Fruit fly (Drosophila melanogaster) whole organism, pupa: Measurements from ENCODE around the gene CG31296.
A peak's percentile ranks its signal among the peaks of the same experiment; 100 is the strongest.

Source experiments
- CG10348 ChIP-seq: fragments of 200-800 bp; sonication (Bioruptor generic); IDR thresholded peaks from 2 replicates; pipeline ENCODE4 v1.3.6; 2022; ENCODE audit warnings: missing biosample characterization, missing genetic modification characterization
- CG12605 ChIP-seq: fragments of 200-800 bp; sonication (Bioruptor generic); IDR thresholded peaks from 2 replicates; pipeline ENCODE4 v1.3.6; 2022; ENCODE audit warnings: missing biosample characterization, missing genetic modification characterization
- CG13204 ChIP-seq: fragments of 200-800 bp; sonication (Bioruptor generic); optimal IDR thresholded peaks from 2 replicates; lab custom pipeline; 2018; ENCODE audit warnings: missing biosample characterization, mild to moderate bottlenecking, missing genetic modification characterization, moderate library complexity
- CG14655 ChIP-seq: fragments of 200-800 bp; sonication (Bioruptor generic); optimal IDR thresholded peaks from 3 replicates; lab custom pipeline; 2017; ENCODE audit warnings: mild to moderate bottlenecking, missing biosample characterization, missing genetic modification reagents, missing genetic modification characterization
- CG15710 ChIP-seq: fragments of 200-800 bp; sonication (Bioruptor generic); optimal IDR thresholded peaks from 2 replicates; lab custom pipeline; 2018; ENCODE audit warnings: missing biosample characterization, mild to moderate bottlenecking, missing genetic modification characterization, moderate library complexity
- CG17806 ChIP-seq: fragments of 200-800 bp; sonication (Bioruptor generic); optimal IDR thresholded peaks from 2 replicates; lab custom pipeline; 2018; ENCODE audit warnings: missing biosample characterization, mild to moderate bottlenecking, missing genetic modification characterization, moderate library complexity
- CG32121 ChIP-seq: fragments of 200-800 bp; sonication (Bioruptor generic); IDR thresholded peaks from 2 replicates; pipeline ENCODE4 v1.3.6; 2022; ENCODE audit warnings: missing biosample characterization, missing genetic modification characterization
- CG34367 ChIP-seq: fragments of 200-800 bp; sonication (Bioruptor generic); optimal IDR thresholded peaks from 2 replicates; lab custom pipeline; 2018; ENCODE audit warnings: missing biosample characterization, mild to moderate bottlenecking, missing genetic modification characterization
- CG4496 ChIP-seq: fragments of 200-800 bp; sonication (Bioruptor generic); IDR thresholded peaks from 3 replicates; pipeline ENCODE4 v1.3.6; 2022; ENCODE audit warnings: missing biosample characterization, missing genetic modification characterization
- CG8159 ChIP-seq: fragments of 200-800 bp; sonication (Bioruptor generic); optimal IDR thresholded peaks from 3 replicates; lab custom pipeline; 2018; ENCODE audit warnings: missing biosample characterization, mild to moderate bottlenecking, missing genetic modification characterization, moderate library complexity
- CG8301 ChIP-seq: fragments of 200-800 bp; sonication (Bioruptor generic); optimal IDR thresholded peaks from 2 replicates; lab custom pipeline; 2018; ENCODE audit warnings: missing biosample characterization, mild to moderate bottlenecking, missing genetic modification characterization
- CG9948 ChIP-seq: fragments of 200-800 bp; sonication (Bioruptor generic); optimal IDR thresholded peaks from 2 replicates; lab custom pipeline; 2018; ENCODE audit warnings: missing biosample characterization, mild to moderate bottlenecking, missing genetic modification characterization, moderate library complexity
- D1 ChIP-seq: fragments of 200-800 bp; sonication (Bioruptor generic); optimal IDR thresholded peaks from 2 replicates; lab custom pipeline; 2018; ENCODE audit warnings: missing biosample characterization, mild to moderate bottlenecking, missing genetic modification characterization, moderate library complexity
- EcR ChIP-seq: fragments of 200-800 bp; sonication (Bioruptor generic); optimal IDR thresholded peaks from 3 replicates; lab custom pipeline; 2019; ENCODE audit warnings: missing biosample characterization, missing genetic modification characterization, mild to moderate bottlenecking, moderate library complexity, missing genetic modification reagents
- Ets98B ChIP-seq: fragments of 200-800 bp; sonication (Bioruptor generic); IDR thresholded peaks from 2 replicates; pipeline ENCODE4 v1.3.6; 2022; ENCODE audit warnings: missing biosample characterization, missing genetic modification characterization
- Pif1A ChIP-seq: fragments of 200-800 bp; sonication (Bioruptor generic); optimal IDR thresholded peaks from 3 replicates; lab custom pipeline; 2016; ENCODE audit warnings: missing biosample characterization, missing genetic modification characterization
- Pif1B ChIP-seq: fragments of 200-800 bp; sonication (Bioruptor generic); optimal IDR thresholded peaks from 3 replicates; lab custom pipeline; 2016; ENCODE audit warnings: missing biosample characterization, missing genetic modification characterization
- Snoo ChIP-seq: fragments of 200-800 bp; sonication (Bioruptor generic); optimal IDR thresholded peaks from 3 replicates; lab custom pipeline; 2017; ENCODE audit warnings: missing biosample characterization, mild to moderate bottlenecking, missing genetic modification characterization, inconsistent platforms
- fd96Ca ChIP-seq: fragments of 200-800 bp; sonication (Bioruptor generic); IDR thresholded peaks from 3 replicates; pipeline ENCODE4 v1.3.6; 2022; ENCODE audit warnings: missing biosample characterization, missing genetic modification characterization
- gl ChIP-seq: fragments of 200-800 bp; sonication (Bioruptor generic); optimal IDR thresholded peaks from 2 replicates; lab custom pipeline; 2018; ENCODE audit warnings: missing biosample characterization, mild to moderate bottlenecking, missing genetic modification characterization
- rn ChIP-seq: fragments of 200-800 bp; sonication (Bioruptor generic); IDR thresholded peaks from 2 replicates; pipeline ENCODE4 v1.3.6; 2022; ENCODE audit warnings: missing biosample characterization, missing genetic modification characterization

Gene CG31296

dm6 chr3R:15566340-15566739, 35.1 kb upstream of the CG31296 start:
- TF ChIP-seq CG32121 (peak; percentile 67; the same call in 1 of the 2 replicates), CG12605 (GFP tag; lab: Robert Waterston, UW) (peak; percentile 41; the same call in 1 of the 2 replicates), CG15710 (peak; percentile 22), CG8301 (tag; lab: Kevin White, UChicago) (peak; percentile 76), CG17806 (tag; lab: Kevin White, UChicago) (peak; percentile 33), CG10348 (0 out of 2 replicates have a peak, but pooled peaks have one; percentile 28), D1 (tag; lab: Kevin White, UChicago) (no peak), Pif1B (GFP tag; lab: Kevin White, UChicago) (peak; percentile 48), Pif1A (GFP tag; lab: Kevin White, UChicago) (peak; percentile 54), CG13204 (GFP tag; lab: Kevin White, UChicago) (no peak), CG34367 (tag; lab: Kevin White, UChicago) (peak; percentile 6), CG9948 (tag; lab: Kevin White, UChicago) (peak; percentile 50), rn (GFP tag; lab: Robert Waterston, UW) (peak; percentile 47; the same call in 1 of the 2 replicates), fd96Ca (GFP tag; lab: Robert Waterston, UW) (peak; percentile 79), CG14655 (GFP tag; lab: Kevin White, UChicago) (peak; percentile 81), gl (tag; lab: Kevin White, UChicago) (no peak), CG4496 (GFP tag; lab: Robert Waterston, UW) (no peak), CG8159 (tag; lab: Kevin White, UChicago) (peak; percentile 25), Snoo (tag; lab: Kevin White, UChicago) (peak; percentile 31), EcR (no peak), Ets98B (peak; percentile 61; the same call in 1 of the 2 replicates)

- no peak for TF ChIP-seq fd96Ca (GFP tag; lab: Robert Waterston, UW)
- no peak for TF ChIP-seq CG4496 (GFP tag; lab: Robert Waterston, UW)
- no peak for TF ChIP-seq CG15710
- no peak for TF ChIP-seq gl (tag; lab: Kevin White, UChicago)
- TF ChIP-seq rn (GFP tag; lab: Robert Waterston, UW) = no peak
- TF ChIP-seq Pif1B (GFP tag; lab: Kevin White, UChicago) = no peak
- no peak for TF ChIP-seq CG17806 (tag; lab: Kevin White, UChicago)
- TF ChIP-seq CG14655 (GFP tag; lab: Kevin White, UChicago) = no peak
- TF ChIP-seq CG32121 = no peak
These were observed 26.0 kb upstream of the CG31296 start for dm6 chr3R:15557308-15557707.

- peak; percentile 63 for TF ChIP-seq gl (tag; lab: Kevin White, UChicago)
- peak; percentile 46 for TF ChIP-seq CG8301 (tag; lab: Kevin White, UChicago)
- peak; percentile 69 for TF ChIP-seq Pif1A (GFP tag; lab: Kevin White, UChicago)
- TF ChIP-seq CG9948 (tag; lab: Kevin White, UChicago) = peak; percentile 80
- 0 out of 3 replicates have a peak, but pooled peaks have one; percentile 22 for TF ChIP-seq CG4496 (GFP tag; lab: Robert Waterston, UW)
- TF ChIP-seq D1 (tag; lab: Kevin White, UChicago) = peak; percentile 41
- TF ChIP-seq CG32121 = no peak
- no peak for TF ChIP-seq CG12605 (GFP tag; lab: Robert Waterston, UW)
- no peak for TF ChIP-seq rn (GFP tag; lab: Robert Waterston, UW)
- peak; percentile 87 for TF ChIP-seq CG15710
- peak; percentile 65 for TF ChIP-seq Pif1B (GFP tag; lab: Kevin White, UChicago)
- peak; percentile 71 for TF ChIP-seq CG34367 (tag; lab: Kevin White, UChicago)
- TF ChIP-seq CG14655 (GFP tag; lab: Kevin White, UChicago) = peak; percentile 59
- no peak for TF ChIP-seq CG10348
- TF ChIP-seq CG13204 (GFP tag; lab: Kevin White, UChicago) = peak; percentile 41
- peak; percentile 91 for TF ChIP-seq CG8159 (tag; lab: Kevin White, UChicago)
- TF ChIP-seq CG17806 (tag; lab: Kevin White, UChicago) = peak; percentile 82
- TF ChIP-seq, all 21 proteins: peak for 13
These were observed 25.3 kb upstream of the CG31296 start for dm6 chr3R:15556524-15556923.

- TF ChIP-seq CG9948 (tag; lab: Kevin White, UChicago) = peak; percentile 34
- peak; percentile 49 for TF ChIP-seq CG15710
- TF ChIP-seq Snoo (tag; lab: Kevin White, UChicago) = peak; percentile 4
- TF ChIP-seq CG8301 (tag; lab: Kevin White, UChicago) = no peak
- TF ChIP-seq CG32121 = no peak
- no peak for TF ChIP-seq Ets98B
- no peak for TF ChIP-seq CG4496 (GFP tag; lab: Robert Waterston, UW)
- peak; percentile 26 for TF ChIP-seq CG17806 (tag; lab: Kevin White, UChicago)
- TF ChIP-seq CG14655 (GFP tag; lab: Kevin White, UChicago) = no peak
- TF ChIP-seq Pif1A (GFP tag; lab: Kevin White, UChicago) = no peak
- peak; percentile 52 for TF ChIP-seq CG8159 (tag; lab: Kevin White, UChicago)
- no peak for TF ChIP-seq Pif1B (GFP tag; lab: Kevin White, UChicago)
- no peak for TF ChIP-seq CG12605 (GFP tag; lab: Robert Waterston, UW)
These were observed 23.5 kb upstream of the CG31296 start for dm6 chr3R:15554733-15555132.

- TF ChIP-seq EcR (peak; percentile 10), CG17806 (tag; lab: Kevin White, UChicago) (no peak)
These were observed 22.3 kb upstream of the CG31296 start for dm6 chr3R:15553566-15553965.

- TF ChIP-seq EcR (no peak), fd96Ca (GFP tag; lab: Robert Waterston, UW) (no peak), Ets98B (no peak), CG8301 (tag; lab: Kevin White, UChicago) (no peak), CG32121 (no peak), CG9948 (tag; lab: Kevin White, UChicago) (no peak), CG15710 (no peak), D1 (tag; lab: Kevin White, UChicago) (no peak), CG8159 (tag; lab: Kevin White, UChicago) (no peak), Snoo (tag; lab: Kevin White, UChicago) (no peak), CG14655 (GFP tag; lab: Kevin White, UChicago) (no peak), CG34367 (tag; lab: Kevin White, UChicago) (no peak), CG10348 (no peak), CG17806 (tag; lab: Kevin White, UChicago) (no peak)
These were observed 21.5 kb upstream of the CG31296 start, which contains the start of gene AOX4 for dm6 chr3R:15552733-15553132. Gene AOX4, minus strand, starts transcription at chr3R:15552833.
